Fruit fly (Drosophila melanogaster) whole organism, adult: Measurements from ENCODE around the gene CG31635.

Experiments
- CG11617 ChIP-seq: fragments of 200-800 bp; sonication (Bioruptor generic); optimal IDR thresholded peaks from 2 replicates; lab custom pipeline; 2017; ENCODE audit warnings: mild to moderate bottlenecking, missing biosample characterization, missing genetic modification reagents, missing genetic modification characterization
- bab1 ChIP-seq: fragments of 200-800 bp; sonication (Bioruptor generic); optimal IDR thresholded peaks from 3 replicates; lab custom pipeline; 2019; ENCODE audit warnings: missing biosample characterization, mild to moderate bottlenecking, missing genetic modification characterization, moderate library complexity
- toe ChIP-seq: fragments of 200-800 bp; sonication (Bioruptor generic); optimal IDR thresholded peaks from 2 replicates; lab custom pipeline; 2016; ENCODE audit warnings: missing biosample characterization, missing genetic modification characterization

DNA sequence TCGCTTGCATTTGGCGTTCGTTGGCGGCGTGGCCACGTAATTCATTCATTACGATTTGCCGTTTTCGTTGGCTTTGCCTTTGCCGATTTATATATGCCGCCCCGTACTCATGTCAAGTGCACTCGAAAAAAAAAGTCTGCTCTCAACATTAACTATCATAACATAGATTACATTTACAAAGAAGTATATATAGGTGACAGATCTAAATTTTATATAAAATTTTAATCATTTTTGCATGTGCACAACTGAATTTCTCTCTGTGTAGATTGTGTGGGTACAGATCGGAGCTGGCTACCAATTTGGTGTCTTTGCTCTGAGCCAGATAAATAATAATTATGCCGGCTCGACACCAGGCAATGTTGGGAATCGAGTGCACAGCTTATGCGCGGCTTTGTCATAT lies 49.5 kb upstream of the CG31635 start:
- TF ChIP-seq toe (GFP tag; lab: Kevin White, UChicago) (no peak), CG11617 (GFP tag; lab: Kevin White, UChicago) (no peak), bab1 (no peak)
